Fruit fly (Drosophila melanogaster): ENCODE measurements around the gene CycT.

Gene CycT

DNA sequence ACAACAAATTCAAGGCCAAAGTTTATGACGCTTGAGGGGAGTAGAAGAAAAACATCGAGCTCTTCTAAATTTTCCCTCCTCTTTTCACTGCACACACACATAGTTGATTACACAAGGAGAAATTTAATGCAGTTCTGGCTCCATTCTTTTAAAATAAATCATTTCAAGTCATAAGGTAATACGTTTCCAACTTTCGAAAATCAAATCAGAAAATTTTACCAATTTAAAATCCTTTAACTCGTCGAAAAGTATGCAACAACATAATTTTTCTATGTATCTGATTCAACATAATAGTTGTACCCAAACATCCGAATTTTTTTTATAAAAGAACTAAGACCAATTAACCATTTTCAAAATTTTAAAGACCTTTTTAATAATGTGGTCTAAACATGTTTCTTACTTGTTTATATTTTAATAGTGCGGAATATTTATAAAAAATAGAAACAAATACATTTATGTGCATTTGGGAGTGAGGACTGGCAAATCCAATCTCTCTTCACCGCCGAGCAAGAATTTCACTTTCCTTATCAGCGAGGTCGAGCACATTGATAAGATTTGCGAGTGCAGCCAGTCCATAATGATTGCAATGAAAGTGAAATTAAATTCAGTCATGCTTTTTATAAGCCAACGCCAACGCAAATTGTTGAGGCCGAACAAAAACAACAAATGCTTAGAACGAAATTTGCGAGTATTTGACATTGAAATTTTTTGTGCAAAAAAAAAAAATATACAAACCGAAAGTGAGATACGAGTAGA, 51.4 kb downstream of the CycT start (continued):
- TF ChIP-seq bsh (GFP tag; optimal IDR thresholded peaks at IDR 0.05) (peak in 1 of 2 experiments; percentile 33), CG2712 (tag; optimal IDR thresholded peaks at IDR 0.05) (peak; percentile 17), CG8089 (GFP tag; optimal IDR thresholded peaks at IDR 0.05) (no peak)

DNA sequence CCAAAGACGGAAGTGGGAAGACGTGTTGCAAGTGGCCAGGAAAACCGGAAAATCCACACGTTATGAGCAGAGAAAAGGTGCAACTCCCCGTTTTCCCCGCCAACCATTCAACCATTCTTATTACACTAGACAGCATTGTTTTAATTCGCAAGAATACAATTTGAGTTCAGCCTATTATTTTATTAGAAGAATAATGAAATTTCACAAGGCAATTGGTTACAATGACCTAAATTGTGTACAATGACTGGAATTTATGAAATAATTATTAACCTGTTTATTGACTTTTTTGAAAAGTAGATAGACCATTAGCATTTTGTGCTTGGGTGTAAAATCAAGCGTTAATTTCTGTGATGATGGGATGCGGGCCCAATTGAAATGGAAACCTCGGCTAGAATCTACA, 53.0 kb downstream of the CycT start:
- TF ChIP-seq CHES-1-like (GFP tag; optimal IDR thresholded peaks at IDR 0.05) (no peak), kah (GFP tag; optimal IDR thresholded peaks at IDR 0.05) (no peak), Trl (optimal IDR thresholded peaks at IDR 0.05) (no peak), Trl (GFP tag; optimal IDR thresholded peaks at IDR 0.05) (no peak), zfh2 (GFP tag; optimal IDR thresholded peaks at IDR 0.05) (no peak), NFAT (GFP tag; IDR thresholded peaks at IDR 0.05) (no peak), tll (GFP tag; optimal IDR thresholded peaks at IDR 0.05) (no peak), bsh (GFP tag; optimal IDR thresholded peaks at IDR 0.05) (peak in 1 of 2 experiments; percentile 44), eyg (GFP tag; optimal IDR thresholded peaks at IDR 0.05) (no peak), rib (GFP tag; IDR thresholded peaks at IDR 0.05) (no peak), CG15269 (tag; optimal IDR thresholded peaks at IDR 0.05) (no peak), CG8089 (GFP tag; optimal IDR thresholded peaks at IDR 0.05) (no peak), CG3838 (GFP tag; optimal IDR thresholded peaks at IDR 0.05) (no peak), Drgx (GFP tag; IDR thresholded peaks at IDR 0.05) (peak; percentile 41; the same call in 1 of the 2 replicates), danr (GFP tag; IDR thresholded peaks at IDR 0.05) (no peak), CG9932 (GFP tag; IDR thresholded peaks at IDR 0.05) (no peak), ci (GFP tag; IDR thresholded peaks at IDR 0.05) (no peak)

dm6 chr3L:17502235-17502634, 55.4 kb downstream of the CycT start:
- TF ChIP-seq slbo (GFP tag; IDR thresholded peaks at IDR 0.05): peak; percentile 21; the same call in 1 of the 2 replicates
- peak; percentile 60 for TF ChIP-seq Drgx (GFP tag; IDR thresholded peaks at IDR 0.05)
- no peak for TF ChIP-seq h (optimal IDR thresholded peaks at IDR 0.05)
- TF ChIP-seq klu (GFP tag; IDR thresholded peaks at IDR 0.05): no peak
- TF ChIP-seq CG17802 (tag; optimal IDR thresholded peaks at IDR 0.05): no peak
- peak; percentile 3 for TF ChIP-seq Sox102F (GFP tag; optimal IDR thresholded peaks at IDR 0.05)
- TF ChIP-seq lbe (GFP tag; optimal IDR thresholded peaks at IDR 0.05): peak; percentile 77
- TF ChIP-seq zfh1 (GFP tag; IDR thresholded peaks at IDR 0.05): 0 out of 3 replicates have a peak, but pooled peaks have one; percentile 41
- TF ChIP-seq sens (GFP tag): peak; percentile 79
- peak; percentile 53 for TF ChIP-seq corto (GFP tag; optimal IDR thresholded peaks at IDR 0.05)
- no peak for TF ChIP-seq vvl (GFP tag; IDR thresholded peaks at IDR 0.05)
- TF ChIP-seq Ada2b (GFP tag; IDR thresholded peaks at IDR 0.05): no peak
